Fruit fly (Drosophila melanogaster) whole organism, embryonic: Measurements from ENCODE around the gene yl.

Experiments
- Adf1 ChIP-seq: fragments of 200-800 bp; sonication (Bioruptor generic); IDR thresholded peaks from 2 replicates; pipeline ENCODE4 v1.3.6; 2022; ENCODE audit warnings: missing biosample characterization, missing genetic modification characterization
- Atf-2 ChIP-seq: fragments of 200-800 bp; sonication (Bioruptor generic); optimal IDR thresholded peaks from 2 replicates; lab custom pipeline; 2016; ENCODE audit warnings: missing biosample characterization, missing genetic modification characterization
- B-H2 ChIP-seq: fragments of 200-800 bp; sonication (Bioruptor generic); optimal IDR thresholded peaks from 2 replicates; lab custom pipeline; 2018; ENCODE audit warnings: missing biosample characterization, mild to moderate bottlenecking, missing genetic modification characterization
- CG10209 ChIP-seq: fragments of 200-800 bp; sonication (Bioruptor generic); optimal IDR thresholded peaks from 3 replicates; lab custom pipeline; 2017; ENCODE audit warnings: missing biosample characterization, mild to moderate bottlenecking, missing genetic modification characterization, missing genetic modification reagents
- CG10654 ChIP-seq: fragments of 200-800 bp; sonication (Bioruptor generic); optimal IDR thresholded peaks from 2 replicates; lab custom pipeline; 2016; ENCODE audit warnings: missing biosample characterization, missing genetic modification characterization
- CG11723 ChIP-seq: fragments of 200-800 bp; sonication (Bioruptor generic); optimal IDR thresholded peaks from 2 replicates; lab custom pipeline; 2017; ENCODE audit warnings: missing biosample characterization, mild to moderate bottlenecking, missing genetic modification characterization
- CG12219 ChIP-seq: fragments of 200-800 bp; sonication (Bioruptor generic); optimal IDR thresholded peaks from 3 replicates; lab custom pipeline; 2018; ENCODE audit warnings: missing biosample characterization, mild to moderate bottlenecking, missing genetic modification characterization
- CG12942 ChIP-seq: fragments of 200-800 bp; sonication (Bioruptor generic); optimal IDR thresholded peaks from 3 replicates; lab custom pipeline; 2016; ENCODE audit warnings: missing biosample characterization, missing genetic modification characterization
- CG13775 ChIP-seq: fragments of 200-800 bp; sonication (Bioruptor generic); optimal IDR thresholded peaks from 3 replicates; lab custom pipeline; 2017; ENCODE audit warnings: missing biosample characterization, mild to moderate bottlenecking, missing genetic modification characterization
- CG14441 ChIP-seq: fragments of 200-800 bp; sonication (Bioruptor generic); IDR thresholded peaks from 2 replicates; pipeline ENCODE4 v1.3.6; 2022; ENCODE audit warnings: missing biosample characterization, missing genetic modification characterization
- CG15514 ChIP-seq: fragments of 200-800 bp; sonication (Bioruptor generic); optimal IDR thresholded peaks from 3 replicates; lab custom pipeline; 2017; ENCODE audit warnings: missing biosample characterization, missing genetic modification characterization, mild to moderate bottlenecking, moderate library complexity, missing genetic modification reagents
- CG16813 ChIP-seq: fragments of 200-800 bp; sonication (Bioruptor generic); IDR thresholded peaks from 3 replicates; pipeline ENCODE4 v1.3.6; 2022; ENCODE audit warnings: missing biosample characterization, missing genetic modification characterization; ENCODE audit not compliant: partially characterized antibody
- CG16815 ChIP-seq: fragments of 200-800 bp; sonication (Bioruptor generic); optimal IDR thresholded peaks from 3 replicates; lab custom pipeline; 2017; ENCODE audit warnings: missing biosample characterization, mild to moderate bottlenecking, missing genetic modification characterization
- CG17802 ChIP-seq: fragments of 200-800 bp; sonication (Bioruptor generic); optimal IDR thresholded peaks from 2 replicates; lab custom pipeline; 2018; ENCODE audit warnings: missing biosample characterization, mild to moderate bottlenecking, missing genetic modification characterization, moderate library complexity
- CG18619 ChIP-seq: fragments of 200-800 bp; sonication (Bioruptor generic); optimal IDR thresholded peaks from 3 replicates; lab custom pipeline; 2017; ENCODE audit warnings: missing biosample characterization, mild to moderate bottlenecking, missing genetic modification characterization
- CG2116 ChIP-seq: fragments of 200-800 bp; sonication (Bioruptor generic); optimal IDR thresholded peaks from 3 replicates; lab custom pipeline; 2018; ENCODE audit warnings: missing biosample characterization, mild to moderate bottlenecking, missing genetic modification characterization
- CG2712 ChIP-seq: fragments of 200-800 bp; optimal IDR thresholded peaks from 3 replicates; lab custom pipeline; 2019; ENCODE audit warnings: missing biosample characterization, mild to moderate bottlenecking, missing genetic modification characterization, moderate library complexity
- CG30403 ChIP-seq: fragments of 200-800 bp; sonication (Bioruptor generic); optimal IDR thresholded peaks from 3 replicates; lab custom pipeline; 2016; ENCODE audit warnings: missing biosample characterization, missing genetic modification characterization
- CG30431 ChIP-seq: fragments of 200-800 bp; sonication (Bioruptor generic); optimal IDR thresholded peaks from 2 replicates; lab custom pipeline; 2017; ENCODE audit warnings: missing biosample characterization, missing genetic modification characterization
- CG3163 ChIP-seq: fragments of 200-800 bp; sonication (Bioruptor generic); optimal IDR thresholded peaks from 3 replicates; lab custom pipeline; 2016; ENCODE audit warnings: missing biosample characterization, missing genetic modification characterization
- CG3407 ChIP-seq: fragments of 200-800 bp; sonication (Bioruptor generic); optimal IDR thresholded peaks from 2 replicates; lab custom pipeline; 2018; ENCODE audit warnings: missing biosample characterization, mild to moderate bottlenecking, missing genetic modification characterization
- CG3847 ChIP-seq: fragments of 200-800 bp; sonication (Bioruptor generic); IDR thresholded peaks from 2 replicates; pipeline ENCODE4 v1.3.6; 2022; ENCODE audit warnings: missing biosample characterization, missing genetic modification characterization
- CG6654 ChIP-seq: fragments of 200-800 bp; sonication (Bioruptor generic); optimal IDR thresholded peaks from 2 replicates; lab custom pipeline; 2017; ENCODE audit warnings: missing biosample characterization, mild to moderate bottlenecking, missing genetic modification characterization
- CG6689 ChIP-seq: fragments of 200-800 bp; sonication (Bioruptor generic); IDR thresholded peaks from 2 replicates; pipeline ENCODE4 v1.3.6; 2022; ENCODE audit warnings: missing biosample characterization, missing genetic modification characterization
- CG8089 ChIP-seq: fragments of 200-800 bp; sonication (Bioruptor generic); optimal IDR thresholded peaks from 3 replicates; lab custom pipeline; 2016; ENCODE audit warnings: missing biosample characterization, missing genetic modification characterization
- CG8388 ChIP-seq: fragments of 200-800 bp; sonication (Bioruptor generic); optimal IDR thresholded peaks from 2 replicates; lab custom pipeline; 2019; ENCODE audit warnings: missing biosample characterization, mild to moderate bottlenecking, missing genetic modification characterization, moderate library complexity
- CG8924 ChIP-seq: fragments of 200-800 bp; optimal IDR thresholded peaks from 3 replicates; lab custom pipeline; 2019; ENCODE audit warnings: missing biosample characterization, mild to moderate bottlenecking, missing genetic modification characterization, moderate library complexity
- ERR ChIP-seq: fragments of 200-800 bp; sonication (Bioruptor generic); optimal IDR thresholded peaks from 2 replicates; lab custom pipeline; 2016; ENCODE audit warnings: missing biosample characterization, missing genetic modification characterization
- Fer2 ChIP-seq: fragments of 200-800 bp; sonication (Bioruptor generic); optimal IDR thresholded peaks from 2 replicates; lab custom pipeline; 2018; ENCODE audit warnings: missing biosample characterization, mild to moderate bottlenecking, missing genetic modification characterization, moderate library complexity
- MBD-R2 ChIP-seq: fragments of 200-800 bp; sonication (Bioruptor generic); IDR thresholded peaks from 2 replicates; pipeline ENCODE4 v1.3.6; 2022; ENCODE audit warnings: missing biosample characterization, missing genetic modification characterization
- Med ChIP-seq: fragments of 200-800 bp; sonication (Bioruptor generic); peaks from one replicate; lab custom pipeline; 2016; ENCODE audit warnings: missing biosample characterization, missing genetic modification characterization, mild to moderate bottlenecking, inconsistent platforms, moderate library complexity
- Myb ChIP-seq: fragments of 200-800 bp; sonication (Bioruptor generic); optimal IDR thresholded peaks from 2 replicates; lab custom pipeline; 2016; ENCODE audit warnings: missing biosample characterization, missing genetic modification characterization
- PHDP ChIP-seq: fragments of 200-800 bp; sonication (Bioruptor generic); optimal IDR thresholded peaks from 3 replicates; lab custom pipeline; 2018; ENCODE audit warnings: missing biosample characterization, mild to moderate bottlenecking, missing genetic modification characterization, moderate library complexity
- TFAM ChIP-seq: fragments of 200-800 bp; sonication (Bioruptor generic); optimal IDR thresholded peaks from 2 replicates; lab custom pipeline; 2017; ENCODE audit warnings: missing biosample characterization, missing genetic modification characterization, inconsistent platforms
- ap ChIP-seq: fragments of 200-800 bp; sonication (Bioruptor generic); IDR thresholded peaks from 2 replicates; pipeline ENCODE4 v1.3.6; 2022; ENCODE audit warnings: missing biosample characterization, missing genetic modification characterization
- bsh ChIP-seq, 2 experiments: fragments of 200-800 bp; sonication (Bioruptor generic); optimal IDR thresholded peaks; 2 replicates each; lab custom pipeline; 2017 to 2018; ENCODE audit warnings: mild to moderate bottlenecking in 2 of 2, missing biosample characterization in 2 of 2, missing genetic modification characterization in 2 of 2, moderate library complexity in 1 of 2
- disco-r ChIP-seq: fragments of 200-800 bp; sonication (Bioruptor generic); optimal IDR thresholded peaks from 2 replicates; lab custom pipeline; 2016; ENCODE audit warnings: missing biosample characterization, missing genetic modification characterization
- dmrt11E ChIP-seq: fragments of 200-800 bp; sonication (Bioruptor generic); optimal IDR thresholded peaks from 3 replicates; lab custom pipeline; 2018; ENCODE audit warnings: missing biosample characterization, mild to moderate bottlenecking, missing genetic modification characterization, moderate library complexity
- esg ChIP-seq: fragments of 200-800 bp; sonication (Bioruptor generic); conservative IDR thresholded peaks from 2 replicates; pipeline ENCODE4 v1.3.6; 2022; ENCODE audit warnings: missing biosample characterization, missing genetic modification characterization
- gem ChIP-seq: fragments of 200-800 bp; sonication (Bioruptor generic); optimal IDR thresholded peaks from 2 replicates; lab custom pipeline; 2019; ENCODE audit warnings: missing biosample characterization, mild to moderate bottlenecking, missing genetic modification characterization, moderate library complexity
- hbn ChIP-seq: fragments of 200-800 bp; sonication (Bioruptor generic); IDR thresholded peaks from 2 replicates; pipeline ENCODE4 v1.3.6; 2022; ENCODE audit warnings: missing biosample characterization, missing genetic modification characterization; ENCODE audit not compliant: partially characterized antibody
- her ChIP-seq: fragments of 200-800 bp; sonication (Bioruptor generic); optimal IDR thresholded peaks from 2 replicates; lab custom pipeline; 2016; ENCODE audit warnings: missing biosample characterization, missing genetic modification characterization
- lola ChIP-seq, 3 experiments: fragments of >200 bp in 2 of 3; fragments of 200-800 bp in 1 of 3; sonication (Bioruptor generic) in 1 of 3; optimal IDR thresholded peaks; 2 replicates each; lab custom pipeline; 2017 to 2019; ENCODE audit warnings: missing biosample characterization in 3 of 3, missing genetic modification characterization in 3 of 3, mild to moderate bottlenecking in 1 of 3, moderate library complexity in 1 of 3
- pfk ChIP-seq: fragments of 200-800 bp; sonication (Bioruptor generic); optimal IDR thresholded peaks from 2 replicates; lab custom pipeline; 2018; ENCODE audit warnings: missing biosample characterization, mild to moderate bottlenecking, missing genetic modification characterization, moderate library complexity
- ranshi ChIP-seq: fragments of 200-800 bp; sonication (Bioruptor generic); IDR thresholded peaks from 2 replicates; pipeline ENCODE4 v1.3.6; 2022; ENCODE audit warnings: missing biosample characterization, missing genetic modification characterization
- slbo ChIP-seq: fragments of 200-800 bp; sonication (Bioruptor generic); IDR thresholded peaks from 2 replicates; pipeline ENCODE4 v1.3.6; 2022; ENCODE audit warnings: missing biosample characterization, missing genetic modification characterization
- sna ChIP-seq: fragments of 200-800 bp; sonication (Bioruptor generic); IDR thresholded peaks from 2 replicates; pipeline ENCODE4 v1.3.6; 2022; ENCODE audit warnings: missing biosample characterization, missing genetic modification characterization; ENCODE audit not compliant: partially characterized antibody
- so ChIP-seq: fragments of 200-800 bp; sonication (Bioruptor generic); IDR thresholded peaks from 3 replicates; pipeline ENCODE4 v1.3.6; 2022; ENCODE audit warnings: missing biosample characterization, missing genetic modification characterization

Gene yl

dm6 chrX:14247035-14247786 lies 54.2 kb downstream of the yl start, which contains the start of gene mud:
Gene mud, plus strand, starts transcription at chrX:14247732.
- TF ChIP-seq CG12942 (GFP tag; lab: Kevin White, UChicago) = peak; percentile 3
- peak; percentile 79 for TF ChIP-seq Med (GFP tag; lab: Kevin White, UChicago)
- peak; percentile 69 for TF ChIP-seq CG2712
- TF ChIP-seq ranshi = peak; percentile 7; the same call in 1 of the 2 replicates
- no peak for TF ChIP-seq CG11723
- TF ChIP-seq esg (GFP tag; lab: Robert Waterston, UW) = peak; percentile 30; the same call in 1 of the 2 replicates
- no peak for TF ChIP-seq CG3163 (GFP tag; lab: Kevin White, UChicago)
- TF ChIP-seq CG16815 (GFP tag; lab: Kevin White, UChicago) = peak; percentile 19
- no peak for TF ChIP-seq PHDP
- peak; percentile 48 for TF ChIP-seq hbn (GFP tag; lab: Robert Waterston, UW)
- TF ChIP-seq CG6689 = 0 out of 2 replicates have a peak, but pooled peaks have one; percentile 36
- no peak for TF ChIP-seq CG3847 (GFP tag; lab: Robert Waterston, UW)
- TF ChIP-seq lola (GFP tag; optimal IDR thresholded peaks at IDR 0.05; lab: Kevin White, UChicago) = peak in 1 of 3 experiments; percentile 41
- peak; percentile 29 for TF ChIP-seq CG15514 (GFP tag; lab: Kevin White, UChicago)
- TF ChIP-seq CG8089 (GFP tag; lab: Kevin White, UChicago) = no peak
- TF ChIP-seq Atf-2 (GFP tag; lab: Kevin White, UChicago) = no peak
- peak; percentile 65 for TF ChIP-seq CG2116 (GFP tag; lab: Kevin White, UChicago)
- TF ChIP-seq Fer2 (tag; lab: Kevin White, UChicago) = no peak
- peak; percentile 56 for TF ChIP-seq Myb (GFP tag; lab: Kevin White, UChicago)
- TF ChIP-seq CG30431 (GFP tag; lab: Kevin White, UChicago) = peak; percentile 28
- peak; percentile 44 for TF ChIP-seq CG10209 (GFP tag; lab: Kevin White, UChicago)
- TF ChIP-seq TFAM (GFP tag; lab: Kevin White, UChicago) = no peak
- 0 out of 2 replicates have a peak, but pooled peaks have one; percentile 21 for TF ChIP-seq Adf1 (GFP tag; lab: Robert Waterston, UW)
- peak; percentile 35 for TF ChIP-seq CG8924 (tag; lab: Kevin White, UChicago)
- TF ChIP-seq CG3407 (GFP tag; lab: Kevin White, UChicago) = no peak
- no peak for TF ChIP-seq pfk (GFP tag; lab: Kevin White, UChicago)
- TF ChIP-seq ERR (GFP tag; lab: Kevin White, UChicago) = no peak
- peak; percentile 12 for TF ChIP-seq CG18619 (GFP tag; lab: Kevin White, UChicago)
- TF ChIP-seq slbo (GFP tag; lab: Robert Waterston, UW) = peak; percentile 45
- TF ChIP-seq CG12219 (GFP tag; lab: Kevin White, UChicago) = no peak
- no peak for TF ChIP-seq B-H2 (GFP tag; lab: Kevin White, UChicago)
- no peak for TF ChIP-seq so
- peak; percentile 52; the same call in 1 of the 2 replicates for TF ChIP-seq sna (GFP tag; lab: Robert Waterston, UW)
- TF ChIP-seq CG6654 (GFP tag; lab: Kevin White, UChicago) = peak; percentile 5
- TF ChIP-seq her (GFP tag; lab: Kevin White, UChicago) = no peak
- peak; percentile 84 for TF ChIP-seq CG17802 (tag; lab: Kevin White, UChicago)
- TF ChIP-seq disco-r = no peak
- no peak for TF ChIP-seq gem (tag; lab: Kevin White, UChicago)
- peak; percentile 61 for TF ChIP-seq CG13775
- peak; percentile 79 for TF ChIP-seq CG16813 (GFP tag; lab: Robert Waterston, UW)
- peak in 1 of 2 experiments; percentile 50 for TF ChIP-seq bsh (GFP tag; optimal IDR thresholded peaks at IDR 0.05; lab: Kevin White, UChicago)
- 0 out of 2 replicates have a peak, but pooled peaks have one; percentile 7 for TF ChIP-seq ap
- peak; percentile 50; the same call in 1 of the 2 replicates for TF ChIP-seq CG14441 (GFP tag; lab: Robert Waterston, UW)
- peak; percentile 21 for TF ChIP-seq CG8388 (GFP tag; lab: Kevin White, UChicago)
- peak; percentile 35 for TF ChIP-seq CG30403 (GFP tag; lab: Kevin White, UChicago)
- TF ChIP-seq MBD-R2 (GFP tag; lab: Robert Waterston, UW) = peak; percentile 26
- TF ChIP-seq dmrt11E (tag; lab: Kevin White, UChicago) = peak; percentile 43
- TF ChIP-seq CG10654 (GFP tag; lab: Kevin White, UChicago) = no peak
